Worm (Caenorhabditis elegans): ENCODE measurements around the gene dnj-23.

The dnj-23 gene

ce11 chrII:9108443-9108842 is at the start of gene dnj-23:
dnj-23 (minus strand) TSS chrII:9108600.
- TF ChIP-seq F44E2.7 (GFP tag; IDR thresholded peaks at IDR 0.05), result no peak
- no peak for TF ChIP-seq spr-3 (GFP tag; optimal IDR thresholded peaks at IDR 0.05)
- TF ChIP-seq lin-38 (GFP tag; IDR thresholded peaks at IDR 0.05), result peak; percentile 58
- no peak for TF ChIP-seq mdt-29 (GFP tag; IDR thresholded peaks at IDR 0.05)
- peak; percentile 49 for TF ChIP-seq hlh-30 (tag; optimal IDR thresholded peaks at IDR 0.05; ENCODE audit: insufficient read depth)
- peak; percentile 85 for TF ChIP-seq aha-1 (tag)
- TF ChIP-seq lsy-2 (tag; optimal IDR thresholded peaks at IDR 0.05), result peak in 1 of 2 experiments; percentile 36
- no peak for TF ChIP-seq zip-11 (GFP tag; IDR thresholded peaks at IDR 0.05)
- no peak for TF ChIP-seq unc-39 (tag; optimal IDR thresholded peaks at IDR 0.05)
- TF ChIP-seq dpl-1 (GFP tag; optimal IDR thresholded peaks at IDR 0.05), result peak; percentile 74
- peak; percentile 7 for TF ChIP-seq mes-2 (tag; optimal IDR thresholded peaks at IDR 0.05; ENCODE audit: poor library complexity, severe bottlenecking)
- no peak for TF ChIP-seq ZK337.2 (GFP tag; IDR thresholded peaks at IDR 0.05)
- no peak for TF ChIP-seq ztf-7 (tag; optimal IDR thresholded peaks at IDR 0.05)
- no peak for TF ChIP-seq set-16 (GFP tag; IDR thresholded peaks at IDR 0.05)
- no peak for TF ChIP-seq hlh-11 (tag; optimal IDR thresholded peaks at IDR 0.05)
- TF ChIP-seq T20F7.1 (GFP tag; optimal IDR thresholded peaks at IDR 0.05), result peak; percentile 51

ce11 chrII:9158029-9158428 is 49.6 kb upstream of the dnj-23 start, which contains the start of gene oac-54:
oac-54 (plus strand) TSS chrII:9158111.
- no peak for TF ChIP-seq madf-5 (GFP tag; IDR thresholded peaks at IDR 0.05)
- no peak for TF ChIP-seq sdz-12 (GFP tag; optimal IDR thresholded peaks at IDR 0.05)
- TF ChIP-seq aha-1 (tag), result peak; percentile 95
- no peak for TF ChIP-seq ZK337.2 (GFP tag; IDR thresholded peaks at IDR 0.05)
- peak; percentile 39 for TF ChIP-seq dmd-6 (GFP tag; IDR thresholded peaks at IDR 0.05)
- TF ChIP-seq skn-1 (tag; optimal IDR thresholded peaks at IDR 0.05), result no peak
- peak; percentile 4 to 65 for TF ChIP-seq hif-1 (tag; optimal IDR thresholded peaks at IDR 0.05)

ce11 chrII:9157125-9157524 is 48.7 kb upstream of the dnj-23 start:
- peak; percentile 53 for TF ChIP-seq nhr-28 (tag; optimal IDR thresholded peaks at IDR 0.05)
- TF ChIP-seq tag-97 (GFP tag; IDR thresholded peaks at IDR 0.05), result no peak
- TF ChIP-seq nhr-10 (tag; optimal IDR thresholded peaks at IDR 0.05), result no peak
- TF ChIP-seq rbr-2 (tag; optimal IDR thresholded peaks at IDR 0.05), result no peak
- no peak for TF ChIP-seq nhr-42 (GFP tag; IDR thresholded peaks at IDR 0.05)
- no peak for TF ChIP-seq egl-43 (GFP tag; IDR thresholded peaks at IDR 0.05)
- TF ChIP-seq madf-5 (GFP tag; IDR thresholded peaks at IDR 0.05), result no peak
- peak; percentile 86 for TF ChIP-seq ztf-7 (tag; optimal IDR thresholded peaks at IDR 0.05)
- TF ChIP-seq hif-1 (tag; optimal IDR thresholded peaks at IDR 0.05), result peak in 1 of 2 experiments; percentile 64
- TF ChIP-seq nhr-6 (tag; optimal IDR thresholded peaks at IDR 0.05), result peak; percentile 6
- no peak for TF ChIP-seq lin-38 (GFP tag; IDR thresholded peaks at IDR 0.05)
- no peak for TF ChIP-seq zfp-2 (tag; optimal IDR thresholded peaks at IDR 0.05)
- TF ChIP-seq lin-39 (tag; optimal IDR thresholded peaks at IDR 0.05), result no peak
- TF ChIP-seq D1046.2 (GFP tag; IDR thresholded peaks at IDR 0.05), result no peak
- TF ChIP-seq php-3 (GFP tag; IDR thresholded peaks at IDR 0.05), result peak; percentile 74
- peak; percentile 75 for TF ChIP-seq dve-1 (tag; optimal IDR thresholded peaks at IDR 0.05; ENCODE audit: insufficient read depth)
- TF ChIP-seq arid-1 (GFP tag; conservative IDR thresholded peaks at IDR 0.05), result no peak
- no peak for TF ChIP-seq daf-16 (GFP tag; optimal IDR thresholded peaks at IDR 0.05)
- peak; percentile 16 for TF ChIP-seq daf-16 (tag; optimal IDR thresholded peaks at IDR 0.05)
- TF ChIP-seq ztf-11 (tag; optimal IDR thresholded peaks at IDR 0.05), result no peak
- TF ChIP-seq lim-7 (GFP tag; IDR thresholded peaks at IDR 0.05), result no peak
- no peak for TF ChIP-seq pha-4 (GFP tag; IDR thresholded peaks at IDR 0.05)
- TF ChIP-seq pha-4 (tag; optimal IDR thresholded peaks at IDR 0.05), result no peak
- peak in 1 of 2 experiments; percentile 22 for TF ChIP-seq lsy-2 (tag; optimal IDR thresholded peaks at IDR 0.05)
- no peak for TF ChIP-seq nhr-25 (tag; optimal IDR thresholded peaks at IDR 0.05; ENCODE audit: borderline replicate concordance, insufficient read depth)
- TF ChIP-seq lin-13 (GFP tag; optimal IDR thresholded peaks at IDR 0.05), result no peak
- peak; percentile 85 for TF ChIP-seq dmd-6 (GFP tag; IDR thresholded peaks at IDR 0.05)
- no peak for TF ChIP-seq duxl-1 (tag; optimal IDR thresholded peaks at IDR 0.05; ENCODE audit: poor library complexity)
- no peak for TF ChIP-seq snpc-1.2 (GFP tag; IDR thresholded peaks at IDR 0.05)
- no peak for TF ChIP-seq nhr-77 (tag; optimal IDR thresholded peaks at IDR 0.05)
- TF ChIP-seq hlh-11 (tag; optimal IDR thresholded peaks at IDR 0.05), result peak; percentile 52
- no peak for TF ChIP-seq ZK337.2 (GFP tag; IDR thresholded peaks at IDR 0.05)
- no peak for TF ChIP-seq nhr-48 (tag; optimal IDR thresholded peaks at IDR 0.05)
- TF ChIP-seq mxl-3 (GFP tag; optimal IDR thresholded peaks at IDR 0.05), result no peak
